Fruit fly (Drosophila melanogaster): ENCODE data around the gene CG42331.

DNA sequence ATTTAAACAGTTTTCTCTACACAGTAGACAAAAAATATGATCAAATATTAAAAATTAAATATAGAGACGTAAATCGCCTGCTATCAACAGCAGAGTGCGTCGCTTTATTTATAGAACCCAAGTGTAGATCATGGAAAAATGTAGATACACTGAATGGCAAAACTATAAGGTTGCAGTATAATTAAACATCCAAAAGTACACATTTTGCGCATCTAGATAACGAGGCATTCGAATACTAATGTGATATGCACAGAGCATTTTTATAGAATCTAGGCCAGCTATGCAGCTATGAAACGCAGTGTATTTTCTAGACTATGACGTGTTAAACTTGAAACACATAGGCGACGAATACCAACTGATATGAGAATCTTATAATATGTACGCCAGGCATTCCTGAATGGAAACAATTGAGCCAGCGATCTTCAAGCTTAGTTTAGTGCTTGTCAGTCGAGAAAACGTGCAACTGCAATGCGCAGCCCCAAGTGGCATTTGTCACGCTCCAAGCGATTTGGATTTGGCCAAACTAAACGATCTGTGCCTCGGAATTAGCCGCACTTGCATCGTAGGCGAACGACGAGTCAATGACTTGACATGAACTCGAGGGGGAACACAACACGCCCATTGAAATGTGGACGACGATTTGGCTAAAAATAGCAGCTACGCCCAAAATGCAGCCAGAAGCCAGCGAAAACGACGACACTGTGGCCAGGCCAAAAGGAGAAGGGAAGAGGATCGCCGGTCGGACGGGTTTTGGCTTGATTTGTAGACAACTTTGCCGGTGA, 39.1 kb downstream of the CG42331 start:
- no peak for TF ChIP-seq psq (optimal IDR thresholded peaks at IDR 0.05)
- TF ChIP-seq ttk (optimal IDR thresholded peaks at IDR 0.05): no peak
